Fruit fly (Drosophila melanogaster) whole organism, embryonic: ENCODE results near the gene CG1103.

ENCODE experiments used
- ATbp ChIP-seq: fragments of 200-800 bp; sonication (Bioruptor generic); optimal IDR thresholded peaks from 2 replicates; lab custom pipeline; 2017; ENCODE audit warnings: missing biosample characterization, mild to moderate bottlenecking, missing genetic modification characterization, missing genetic modification reagents
- Atf-2 ChIP-seq: fragments of 200-800 bp; sonication (Bioruptor generic); optimal IDR thresholded peaks from 2 replicates; lab custom pipeline; 2016; ENCODE audit warnings: missing biosample characterization, missing genetic modification characterization
- B-H2 ChIP-seq: fragments of 200-800 bp; sonication (Bioruptor generic); optimal IDR thresholded peaks from 2 replicates; lab custom pipeline; 2018; ENCODE audit warnings: missing biosample characterization, mild to moderate bottlenecking, missing genetic modification characterization
- BEAF-32 ChIP-seq: fragments of 200-800 bp; sonication (Bioruptor generic); optimal IDR thresholded peaks from 3 replicates; lab custom pipeline; 2017; ENCODE audit warnings: missing biosample characterization, missing genetic modification characterization, mild to moderate bottlenecking, moderate library complexity, missing genetic modification reagents
- CG11504 ChIP-seq: fragments of 200-800 bp; sonication (Bioruptor generic); optimal IDR thresholded peaks from 3 replicates; lab custom pipeline; 2019; ENCODE audit warnings: missing biosample characterization, mild to moderate bottlenecking, missing genetic modification characterization, moderate library complexity
- CG12155 ChIP-seq: fragments of 200-800 bp; sonication (Bioruptor generic); optimal IDR thresholded peaks from 3 replicates; lab custom pipeline; 2016; ENCODE audit warnings: missing biosample characterization, missing genetic modification characterization
- CG14050 ChIP-seq: fragments of 200-800 bp; sonication (Bioruptor generic); IDR thresholded peaks from 3 replicates; pipeline ENCODE4 v1.3.6; 2022; ENCODE audit warnings: missing biosample characterization, missing genetic modification characterization
- CG14710 ChIP-seq: fragments of 200-800 bp; sonication (Bioruptor generic); optimal IDR thresholded peaks from 3 replicates; lab custom pipeline; 2019; ENCODE audit warnings: missing biosample characterization, mild to moderate bottlenecking, missing genetic modification characterization, moderate library complexity
- CG15601 ChIP-seq: fragments of 200-800 bp; sonication (Bioruptor generic); optimal IDR thresholded peaks from 3 replicates; lab custom pipeline; 2019; ENCODE audit warnings: missing biosample characterization, mild to moderate bottlenecking, missing genetic modification characterization, moderate library complexity
- CG1602 ChIP-seq: fragments of 200-800 bp; sonication (Bioruptor generic); optimal IDR thresholded peaks from 3 replicates; lab custom pipeline; 2016; ENCODE audit warnings: missing biosample characterization, missing genetic modification characterization
- CG16779 ChIP-seq: fragments of 200-800 bp; sonication (Bioruptor generic); IDR thresholded peaks from 2 replicates; pipeline ENCODE4 v1.3.6; 2022; ENCODE audit warnings: missing biosample characterization, missing genetic modification characterization
- CG16813 ChIP-seq: fragments of 200-800 bp; sonication (Bioruptor generic); IDR thresholded peaks from 3 replicates; pipeline ENCODE4 v1.3.6; 2022; ENCODE audit warnings: missing biosample characterization, missing genetic modification characterization; ENCODE audit not compliant: partially characterized antibody
- CG17829 ChIP-seq: fragments of 200-800 bp; optimal IDR thresholded peaks from 2 replicates; lab custom pipeline; 2019; ENCODE audit warnings: missing biosample characterization, mild to moderate bottlenecking, missing genetic modification characterization, moderate library complexity
- CG18011 ChIP-seq: fragments of 200-800 bp; sonication (Bioruptor generic); optimal IDR thresholded peaks from 2 replicates; lab custom pipeline; 2017; ENCODE audit warnings: missing biosample characterization, missing genetic modification characterization, mild to moderate bottlenecking, moderate library complexity, missing genotype
- CG4424 ChIP-seq: fragments of 200-800 bp; sonication (Bioruptor generic); optimal IDR thresholded peaks from 3 replicates; lab custom pipeline; 2016; ENCODE audit warnings: missing biosample characterization, missing genetic modification characterization
- CG4707 ChIP-seq: fragments of 200-800 bp; sonication (Bioruptor generic); optimal IDR thresholded peaks from 2 replicates; lab custom pipeline; 2018; ENCODE audit warnings: missing biosample characterization, mild to moderate bottlenecking, missing genetic modification characterization, moderate library complexity
- CG6683 ChIP-seq: fragments of 200-800 bp; sonication (Bioruptor generic); optimal IDR thresholded peaks from 2 replicates; lab custom pipeline; 2017; ENCODE audit warnings: missing biosample characterization, mild to moderate bottlenecking, missing genetic modification characterization, missing genetic modification reagents
- CG7786 ChIP-seq: fragments of 200-800 bp; sonication (Bioruptor generic); optimal IDR thresholded peaks from 2 replicates; lab custom pipeline; 2016; ENCODE audit warnings: missing biosample characterization, missing genetic modification characterization
- CG8924 ChIP-seq: fragments of 200-800 bp; optimal IDR thresholded peaks from 3 replicates; lab custom pipeline; 2019; ENCODE audit warnings: missing biosample characterization, mild to moderate bottlenecking, missing genetic modification characterization, moderate library complexity
- CG8944 ChIP-seq: fragments of 200-800 bp; sonication (Bioruptor generic); optimal IDR thresholded peaks from 3 replicates; lab custom pipeline; 2016; ENCODE audit warnings: missing biosample characterization, missing genetic modification characterization
- CG9609 ChIP-seq: fragments of 200-800 bp; sonication (Bioruptor generic); optimal IDR thresholded peaks from 3 replicates; lab custom pipeline; 2016; ENCODE audit warnings: missing biosample characterization, missing genetic modification characterization
- CG9876 ChIP-seq: fragments of 200-800 bp; sonication (Bioruptor generic); optimal IDR thresholded peaks from 2 replicates; lab custom pipeline; 2016; ENCODE audit warnings: missing biosample characterization, missing genetic modification characterization
- Dek ChIP-seq: fragments of 200-800 bp; sonication (Bioruptor generic); optimal IDR thresholded peaks from 3 replicates; lab custom pipeline; 2019; ENCODE audit warnings: missing biosample characterization, mild to moderate bottlenecking, missing genetic modification characterization, moderate library complexity
- Dll ChIP-seq: fragments of 200-800 bp; sonication (Bioruptor generic); IDR thresholded peaks from 4 replicates; pipeline ENCODE4 v1.3.6; 2022; ENCODE audit warnings: missing biosample characterization, missing genetic modification characterization; ENCODE audit not compliant: partially characterized antibody
- E2f1 ChIP-seq: fragments of 200-800 bp; sonication (Bioruptor generic); IDR thresholded peaks from 2 replicates; pipeline ENCODE4 v1.3.6; 2022; ENCODE audit warnings: missing biosample characterization, missing genetic modification characterization
- Gug ChIP-seq: fragments of 200-800 bp; sonication (Bioruptor generic); IDR thresholded peaks from 4 replicates; pipeline ENCODE4 v1.3.6; 2022; ENCODE audit warnings: missing biosample characterization, missing genetic modification characterization
- Hand ChIP-seq: fragments of 200-800 bp; sonication (Bioruptor generic); optimal IDR thresholded peaks from 2 replicates; lab custom pipeline; 2017; ENCODE audit warnings: mild to moderate bottlenecking, missing biosample characterization, missing genetic modification reagents, missing genetic modification characterization
- Hey ChIP-seq: fragments of 200-800 bp; sonication (Bioruptor generic); optimal IDR thresholded peaks from 3 replicates; lab custom pipeline; 2018; ENCODE audit warnings: missing biosample characterization, mild to moderate bottlenecking, missing genetic modification characterization
- Hr3 ChIP-seq: fragments of 200-800 bp; sonication (Bioruptor generic); optimal IDR thresholded peaks from 3 replicates; lab custom pipeline; 2016; ENCODE audit warnings: missing biosample characterization, missing genetic modification characterization
- MBD-R2 ChIP-seq: fragments of 200-800 bp; sonication (Bioruptor generic); IDR thresholded peaks from 2 replicates; pipeline ENCODE4 v1.3.6; 2022; ENCODE audit warnings: missing biosample characterization, missing genetic modification characterization
- Med ChIP-seq: fragments of 200-800 bp; sonication (Bioruptor generic); peaks from one replicate; lab custom pipeline; 2016; ENCODE audit warnings: missing biosample characterization, missing genetic modification characterization, mild to moderate bottlenecking, inconsistent platforms, moderate library complexity
- Neu2 ChIP-seq: fragments of 200-800 bp; sonication (Bioruptor generic); optimal IDR thresholded peaks from 3 replicates; lab custom pipeline; 2016; ENCODE audit warnings: missing biosample characterization, missing genetic modification characterization, borderline replicate concordance
- Rx ChIP-seq: fragments of 200-800 bp; sonication (Bioruptor generic); IDR thresholded peaks from 2 replicates; pipeline ENCODE4 v1.3.6; 2022; ENCODE audit warnings: missing biosample characterization, missing genetic modification characterization
- TFAM ChIP-seq: fragments of 200-800 bp; sonication (Bioruptor generic); optimal IDR thresholded peaks from 2 replicates; lab custom pipeline; 2017; ENCODE audit warnings: missing biosample characterization, missing genetic modification characterization, inconsistent platforms
- Taf1 ChIP-seq: fragments of 200-800 bp; sonication (Bioruptor generic); IDR thresholded peaks from 2 replicates; pipeline ENCODE4 v1.3.6; 2022; ENCODE audit warnings: missing biosample characterization, missing genetic modification characterization
- ab ChIP-seq: fragments of 200-800 bp; sonication (Bioruptor generic); optimal IDR thresholded peaks from 2 replicates; lab custom pipeline; 2016; ENCODE audit warnings: missing biosample characterization, missing genetic modification characterization
- ato ChIP-seq: fragments of 200-800 bp; sonication (Bioruptor generic); IDR thresholded peaks from 2 replicates; pipeline ENCODE4 v1.3.6; 2022; ENCODE audit warnings: missing biosample characterization, missing genetic modification characterization; ENCODE audit not compliant: partially characterized antibody
- br ChIP-seq: fragments of >200 bp; optimal IDR thresholded peaks from 2 replicates; lab custom pipeline; 2017
- exex ChIP-seq: fragments of 200-800 bp; sonication (Bioruptor generic); optimal IDR thresholded peaks from 4 replicates; lab custom pipeline; 2018; ENCODE audit warnings: missing biosample characterization, mild to moderate bottlenecking, missing genetic modification characterization, moderate library complexity
- gsb-n ChIP-seq: fragments of 200-800 bp; sonication (Bioruptor generic); optimal IDR thresholded peaks from 3 replicates; lab custom pipeline; 2018; ENCODE audit warnings: missing biosample characterization, mild to moderate bottlenecking, missing genetic modification characterization
- ham ChIP-seq: fragments of 200-800 bp; sonication (Bioruptor generic); IDR thresholded peaks from 2 replicates; pipeline ENCODE4 v1.3.6; 2022; ENCODE audit warnings: missing biosample characterization, missing genetic modification characterization
- lab ChIP-seq: fragments of 200-800 bp; sonication (Bioruptor generic); optimal IDR thresholded peaks from 3 replicates; lab custom pipeline; 2017; ENCODE audit warnings: missing biosample characterization, missing genetic modification characterization, mild to moderate bottlenecking, moderate library complexity, missing genetic modification reagents
- lilli ChIP-seq: fragments of 200-800 bp; sonication (Bioruptor generic); optimal IDR thresholded peaks from 3 replicates; lab custom pipeline; 2016; ENCODE audit warnings: missing biosample characterization, missing genetic modification characterization
- lmd ChIP-seq: fragments of 200-800 bp; sonication (Bioruptor generic); IDR thresholded peaks from 2 replicates; pipeline ENCODE4 v1.3.6; 2022; ENCODE audit warnings: missing biosample characterization, missing genetic modification characterization
- luna ChIP-seq: fragments of 200-800 bp; sonication (Bioruptor generic); optimal IDR thresholded peaks from 2 replicates; lab custom pipeline; 2016; ENCODE audit warnings: missing biosample characterization, missing genetic modification characterization
- repo ChIP-seq: fragments of 200-800 bp; sonication (Bioruptor generic); optimal IDR thresholded peaks from 2 replicates; lab custom pipeline; 2016; ENCODE audit warnings: missing biosample characterization, missing genetic modification characterization
- tll ChIP-seq, 2 experiments: fragments of 200-800 bp in 1 of 2; fragments of >200 bp in 1 of 2; sonication (Bioruptor generic) in 1 of 2; optimal IDR thresholded peaks; 2 replicates each; lab custom pipeline; 2017 to 2019; ENCODE audit warnings: missing biosample characterization in 2 of 2, missing genetic modification characterization in 2 of 2, mild to moderate bottlenecking in 1 of 2, moderate library complexity in 1 of 2
- unc-4 ChIP-seq: fragments of 200-800 bp; sonication (Bioruptor generic); IDR thresholded peaks from 2 replicates; pipeline ENCODE4 v1.3.6; 2022; ENCODE audit warnings: missing biosample characterization, missing genetic modification characterization; ENCODE audit not compliant: partially characterized antibody
- usp ChIP-seq: fragments of >200 bp; optimal IDR thresholded peaks from 2 replicates; lab custom pipeline; 2017; ENCODE audit warnings: missing biosample characterization, missing genetic modification characterization

The CG1103 gene

DNA sequence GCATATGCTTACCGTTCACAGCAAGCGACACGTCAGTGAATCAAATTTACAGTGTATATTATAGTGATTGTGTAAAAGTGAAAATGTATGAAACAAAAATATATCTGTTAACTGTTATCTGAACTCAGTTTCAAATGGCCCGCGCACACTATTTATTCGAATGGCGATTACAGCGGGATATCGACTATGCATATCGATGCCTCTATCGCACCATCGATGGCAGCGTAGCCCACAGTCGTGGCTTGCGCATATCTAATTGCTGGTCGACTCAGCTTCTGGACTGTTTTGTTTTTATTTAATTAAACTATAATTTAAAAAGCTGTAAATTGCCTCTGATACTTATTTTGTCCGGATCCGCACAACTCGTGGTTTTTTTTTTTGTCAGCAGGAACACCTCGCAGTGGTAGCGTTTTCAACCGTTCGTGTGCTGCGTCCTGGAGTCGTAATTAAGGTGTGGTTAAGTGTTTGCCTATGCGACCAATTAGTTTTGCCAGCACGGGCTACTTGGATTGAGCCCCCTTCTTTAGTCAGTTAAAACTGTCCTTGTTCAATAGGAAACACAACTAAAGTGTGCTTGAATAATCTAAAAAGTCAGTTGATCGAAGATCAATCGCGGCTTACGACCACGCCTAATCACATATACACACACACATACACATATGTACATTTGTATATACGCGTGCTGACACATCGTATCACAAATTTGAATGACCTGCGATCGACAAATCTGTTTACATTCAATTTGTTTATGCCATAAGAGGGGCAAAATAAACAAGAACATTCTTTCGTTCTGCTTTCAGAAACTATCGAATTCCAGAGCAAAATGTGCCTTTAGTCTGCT, 43.7 kb downstream of the CG1103 start, which contains the start of gene Cont (continued):
- TF ChIP-seq CG4424 (no peak), ato (GFP tag; lab: Robert Waterston, UW) (peak; percentile 97), CG12155 (GFP tag; lab: Kevin White, UChicago) (no peak), exex (tag; lab: Kevin White, UChicago) (no peak), CG9609 (GFP tag; lab: Kevin White, UChicago) (no peak), MBD-R2 (peak; percentile 53; the same call in 1 of the 2 replicates), CG1602 (GFP tag; lab: Kevin White, UChicago) (no peak), CG17829 (tag; lab: Kevin White, UChicago) (peak; percentile 24), Dek (no peak), unc-4 (GFP tag; lab: Robert Waterston, UW) (peak; percentile 94), ham (GFP tag; lab: Robert Waterston, UW) (no peak), Neu2 (GFP tag; lab: Kevin White, UChicago) (peak; percentile 20), CG14710 (tag; lab: Kevin White, UChicago) (peak; percentile 46), ATbp (GFP tag; lab: Kevin White, UChicago) (no peak), lab (no peak), BEAF-32 (GFP tag; lab: Kevin White, UChicago) (peak; percentile 93), usp (GFP tag; lab: Kevin White, UChicago) (no peak), Hr3 (GFP tag; lab: Kevin White, UChicago) (no peak), Taf1 (GFP tag; lab: Robert Waterston, UW) (no peak), CG11504 (tag; lab: Kevin White, UChicago) (no peak), B-H2 (GFP tag; lab: Kevin White, UChicago) (peak; percentile 22), CG8944 (no peak), repo (GFP tag; lab: Kevin White, UChicago) (no peak), TFAM (GFP tag; lab: Kevin White, UChicago) (no peak), E2f1 (GFP tag; lab: Robert Waterston, UW) (no peak), luna (GFP tag; lab: Kevin White, UChicago) (no peak), Atf-2 (GFP tag; lab: Kevin White, UChicago) (no peak), Rx (GFP tag; lab: Robert Waterston, UW) (no peak), Med (GFP tag; lab: Kevin White, UChicago) (peak; percentile 79), CG16813 (GFP tag; lab: Robert Waterston, UW) (peak; percentile 93), br (lab: Kevin White, UChicago) (no peak), Dll (GFP tag; lab: Robert Waterston, UW) (peak; percentile 91), CG7786 (GFP tag; lab: Kevin White, UChicago) (no peak), tll (GFP tag; optimal IDR thresholded peaks at IDR 0.05; lab: Kevin White, UChicago) (no peak), CG4707 (GFP tag; lab: Kevin White, UChicago) (no peak), gsb-n (tag; lab: Kevin White, UChicago) (peak; percentile 29), ab (no peak), CG6683 (GFP tag; lab: Kevin White, UChicago) (no peak), CG16779 (GFP tag; lab: Robert Waterston, UW) (no peak), lmd (0 out of 2 replicates have a peak, but pooled peaks have one; percentile 7), lilli (GFP tag; lab: Kevin White, UChicago) (peak; percentile 49), CG9876 (GFP tag; lab: Kevin White, UChicago) (no peak), CG14050 (GFP tag; lab: Robert Waterston, UW) (no peak), CG18011 (GFP tag; lab: Kevin White, UChicago) (no peak), CG15601 (peak; percentile 1), Hey (tag; lab: Kevin White, UChicago) (no peak), Hand (GFP tag; lab: Kevin White, UChicago) (no peak), Gug (peak; percentile 14; the same call in 1 of the 4 replicates), CG8924 (tag; lab: Kevin White, UChicago) (peak; percentile 33)
